Fruit fly (Drosophila melanogaster) Kc167 (cell line): ENCODE measurements around the gene ocn.

ENCODE experiments used
- Myc ChIP-seq: fragments of >200 bp; optimal IDR thresholded peaks from 2 replicates; lab custom pipeline; 2017; ENCODE audit warnings: missing external identifiers
- ttk ChIP-seq: sonication (Bioruptor generic); optimal IDR thresholded peaks from 2 replicates; lab custom pipeline; 2017; ENCODE audit warnings: missing external identifiers

dm6 chr3R:30036609-30037008, 921 bp downstream of the ocn start, which contains the start of gene ZIPIC:
- no peak for TF ChIP-seq ttk (lab: Kevin White, UChicago)
- no peak for TF ChIP-seq Myc (lab: Kevin White, UChicago)
